In genomic region chrV:9491440-9492160, ce11 we compare ENCODE assay signal across 6 worm cellular contexts.
TF ChIP-seq lines count a peak whose summit lies in the region.

Gene K06A4.7, minus strand, starts transcription at chrV:9491490.

TF ChIP-seq in whole organism, L1 larva, 84 proteins besides CTCF, POLR2A, EP300 and RAD21:
- TF ChIP-seq mdl-1 (tag; optimal IDR thresholded peaks at IDR 0.05; lab: Kevin White, UChicago): no peak
- TF ChIP-seq efl-1 (optimal IDR thresholded peaks at IDR 0.05; lab: Kevin White, UChicago): no peak
- TF ChIP-seq efl-1 (GFP tag; optimal IDR thresholded peaks at IDR 0.05 in 1 of 2; lab: Kevin White, UChicago): peak in 1 of 2 experiments; percentile 43
- peak; percentile 79 for TF ChIP-seq elt-2 (tag; optimal IDR thresholded peaks at IDR 0.05; lab: Kevin White, UChicago)

TF ChIP-seq in whole organism, L2 larva, 48 proteins besides CTCF, POLR2A, EP300 and RAD21:
- TF ChIP-seq sma-9 (GFP tag; optimal IDR thresholded peaks at IDR 0.05; lab: Kevin White, UChicago) (peak; percentile 46), sma-9 (tag; optimal IDR thresholded peaks at IDR 0.05; lab: Kevin White, UChicago) (no peak), fos-1 (tag; optimal IDR thresholded peaks at IDR 0.05; lab: Kevin White, UChicago) (peak; percentile 35), lin-39 (tag; optimal IDR thresholded peaks at IDR 0.05; lab: Kevin White, UChicago) (no peak), crh-2 (tag; optimal IDR thresholded peaks at IDR 0.05; lab: Kevin White, UChicago) (peak; percentile 45)

TF ChIP-seq in whole organism, L3 larva, 47 proteins besides CTCF, POLR2A, EP300 and RAD21:
- TF ChIP-seq nhr-23 (tag; optimal IDR thresholded peaks at IDR 0.05; lab: Kevin White, UChicago) (no peak), egl-27 (tag; optimal IDR thresholded peaks at IDR 0.05; lab: Kevin White, UChicago) (no peak), ceh-9 (tag; optimal IDR thresholded peaks at IDR 0.05; lab: Kevin White, UChicago) (no peak), lin-39 (tag; optimal IDR thresholded peaks at IDR 0.05; lab: Kevin White, UChicago) (no peak), ztf-4 (tag; optimal IDR thresholded peaks at IDR 0.05; lab: Kevin White, UChicago) (no peak), mdl-1 (tag; optimal IDR thresholded peaks at IDR 0.05; lab: Kevin White, UChicago) (no peak), jun-1 (tag; optimal IDR thresholded peaks at IDR 0.05; lab: Kevin White, UChicago) (peak; percentile 44), pha-4 (tag; optimal IDR thresholded peaks at IDR 0.05; lab: Kevin White, UChicago) (peak; percentile 67), fkh-10 (GFP tag; optimal IDR thresholded peaks at IDR 0.05; lab: Kevin White, UChicago) (no peak), sea-2 (GFP tag; optimal IDR thresholded peaks at IDR 0.05; lab: Kevin White, UChicago) (no peak), aly-2 (tag; optimal IDR thresholded peaks at IDR 0.05; lab: Kevin White, UChicago) (no peak), zag-1 (tag; optimal IDR thresholded peaks at IDR 0.05; lab: Kevin White, UChicago) (no peak), pqm-1 (tag; optimal IDR thresholded peaks at IDR 0.05; lab: Kevin White, UChicago) (peak; percentile 70), lin-15B (tag; optimal IDR thresholded peaks at IDR 0.05; lab: Kevin White, UChicago) (no peak), elt-3 (tag; optimal IDR thresholded peaks at IDR 0.05; lab: Kevin White, UChicago) (no peak), fkh-2 (tag; optimal IDR thresholded peaks at IDR 0.05; lab: Kevin White, UChicago) (no peak), elt-2 (tag; optimal IDR thresholded peaks at IDR 0.05; lab: Kevin White, UChicago) (peak; percentile 87)

TF ChIP-seq in whole organism, L4 larva, 104 proteins besides CTCF, POLR2A, EP300 and RAD21:
- TF ChIP-seq pqm-1 (tag; optimal IDR thresholded peaks at IDR 0.05; lab: Kevin White, UChicago) (no peak), nhr-76 (tag; optimal IDR thresholded peaks at IDR 0.05; lab: Kevin White, UChicago) (no peak), mdl-1 (tag; optimal IDR thresholded peaks at IDR 0.05; lab: Kevin White, UChicago) (peak in 1 of 2 experiments; percentile 33), mxl-2 (GFP tag; conservative IDR thresholded peaks at IDR 0.05; lab: Robert Waterston, UW) (no peak), hlh-11 (tag; optimal IDR thresholded peaks at IDR 0.05; lab: Kevin White, UChicago) (peak; percentile 76), daf-16 (GFP tag; optimal IDR thresholded peaks at IDR 0.05; lab: Kevin White, UChicago) (no peak), daf-16 (tag; optimal IDR thresholded peaks at IDR 0.05; lab: Kevin White, UChicago) (peak; percentile 64), lin-1 (GFP tag; IDR thresholded peaks at IDR 0.05; lab: Robert Waterston, UW) (0 out of 2 replicates have a peak, but pooled peaks have one; percentile 17), aha-1 (tag; lab: Kevin White, UChicago) (peak; percentile 55), sdz-12 (GFP tag; optimal IDR thresholded peaks at IDR 0.05; lab: Kevin White, UChicago) (no peak), nhr-28 (tag; optimal IDR thresholded peaks at IDR 0.05; lab: Kevin White, UChicago) (peak; percentile 48), mep-1 (tag; optimal IDR thresholded peaks at IDR 0.05; lab: Kevin White, UChicago) (no peak), dve-1 (tag; optimal IDR thresholded peaks at IDR 0.05; lab: Kevin White, UChicago; ENCODE audit: insufficient read depth) (peak; percentile 21), hif-1 (tag; optimal IDR thresholded peaks at IDR 0.05; lab: Kevin White, UChicago) (peak in 1 of 2 experiments; percentile 1), dmd-6 (GFP tag; IDR thresholded peaks at IDR 0.05; lab: Robert Waterston, UW) (peak; percentile 51)
TF ChIP-seq in whole organism, L4 larva: peak in this region for 9.

TF ChIP-seq in whole organism, late embryonic, 69 proteins besides CTCF, POLR2A, EP300 and RAD21:
- peak; percentile 37 for TF ChIP-seq elt-2 (tag; optimal IDR thresholded peaks at IDR 0.05; lab: Kevin White, UChicago)
- TF ChIP-seq sox-2 (GFP tag; IDR thresholded peaks at IDR 0.05; lab: Robert Waterston, UW): no peak

TF ChIP-seq in whole organism, young adult, 124 proteins besides CTCF, POLR2A, EP300 and RAD21:
- TF ChIP-seq dox-1 (GFP tag; IDR thresholded peaks at IDR 0.05; lab: Robert Waterston, UW): no peak
- TF ChIP-seq nhr-80 (tag; optimal IDR thresholded peaks at IDR 0.05; lab: Kevin White, UChicago): peak; percentile 63
